Fruit fly (Drosophila melanogaster) whole organism, prepupa: ENCODE data around the gene aru.

Experiments
- Blimp-1 ChIP-seq: fragments of 200-800 bp; sonication (Bioruptor generic); optimal IDR thresholded peaks from 3 replicates; lab custom pipeline; 2017; ENCODE audit warnings: missing biosample characterization, missing genetic modification characterization, mild to moderate bottlenecking, moderate library complexity, missing genetic modification reagents
- CG10631 ChIP-seq: fragments of 200-800 bp; sonication (Bioruptor generic); optimal IDR thresholded peaks from 2 replicates; lab custom pipeline; 2016; ENCODE audit warnings: missing biosample characterization, missing genetic modification characterization
- CG10669 ChIP-seq: fragments of 200-800 bp; sonication (Bioruptor generic); optimal IDR thresholded peaks from 3 replicates; lab custom pipeline; 2018; ENCODE audit warnings: missing biosample characterization, mild to moderate bottlenecking, missing genetic modification characterization, moderate library complexity
- CG11294 ChIP-seq: fragments of 200-800 bp; sonication (Bioruptor generic); IDR thresholded peaks from 2 replicates; pipeline ENCODE4 v1.3.6; 2022; ENCODE audit warnings: missing biosample characterization, missing genetic modification characterization
- CG11762 ChIP-seq: fragments of 200-800 bp; sonication (Bioruptor generic); optimal IDR thresholded peaks from 3 replicates; lab custom pipeline; 2016; ENCODE audit warnings: missing biosample characterization, missing genetic modification characterization; ENCODE audit not compliant: insufficient read depth
- CG11902 ChIP-seq: fragments of 200-800 bp; sonication (Bioruptor generic); optimal IDR thresholded peaks from 3 replicates; lab custom pipeline; 2016; ENCODE audit warnings: missing biosample characterization, missing genetic modification characterization
- CG1621 ChIP-seq: fragments of 200-800 bp; sonication (Bioruptor generic); optimal IDR thresholded peaks from 3 replicates; lab custom pipeline; 2018; ENCODE audit warnings: missing biosample characterization, mild to moderate bottlenecking, missing genetic modification characterization
- CG16779 ChIP-seq: fragments of 200-800 bp; sonication (Bioruptor generic); optimal IDR thresholded peaks from 3 replicates; lab custom pipeline; 2017; ENCODE audit warnings: missing biosample characterization, mild to moderate bottlenecking, missing genetic modification characterization
- CG31627 ChIP-seq: fragments of 200-800 bp; sonication (Bioruptor generic); optimal IDR thresholded peaks from 3 replicates; lab custom pipeline; 2016; ENCODE audit warnings: missing biosample characterization, missing genetic modification characterization
- CG32006 ChIP-seq: fragments of 200-800 bp; sonication (Bioruptor generic); optimal IDR thresholded peaks from 3 replicates; lab custom pipeline; 2017; ENCODE audit warnings: missing biosample characterization, mild to moderate bottlenecking, missing genetic modification characterization
- CG3919 ChIP-seq: fragments of 200-800 bp; sonication (Bioruptor generic); optimal IDR thresholded peaks from 3 replicates; lab custom pipeline; 2016; ENCODE audit warnings: missing biosample characterization, missing genetic modification characterization
- CG6163 ChIP-seq: fragments of 200-800 bp; sonication (Bioruptor generic); IDR thresholded peaks from 3 replicates; pipeline ENCODE4 v1.3.6; 2022; ENCODE audit warnings: missing biosample characterization, missing genetic modification characterization
- CG6276 ChIP-seq: fragments of 200-800 bp; sonication (Bioruptor generic); optimal IDR thresholded peaks from 2 replicates; lab custom pipeline; 2017; ENCODE audit warnings: missing biosample characterization, mild to moderate bottlenecking, missing genetic modification characterization
- CG6792 ChIP-seq: fragments of 200-800 bp; sonication (Bioruptor generic); optimal IDR thresholded peaks from 3 replicates; lab custom pipeline; 2016; ENCODE audit warnings: missing biosample characterization, missing genetic modification characterization
- CG6808 ChIP-seq: fragments of 200-800 bp; sonication (Bioruptor generic); optimal IDR thresholded peaks from 3 replicates; lab custom pipeline; 2017; ENCODE audit warnings: missing biosample characterization, missing genetic modification characterization, mild to moderate bottlenecking, moderate library complexity, missing genetic modification reagents
- CG6854 ChIP-seq: fragments of 200-800 bp; sonication (Bioruptor generic); optimal IDR thresholded peaks from 2 replicates; lab custom pipeline; 2017; ENCODE audit warnings: missing biosample characterization, mild to moderate bottlenecking, missing genetic modification characterization
- CG7368 ChIP-seq: fragments of 200-800 bp; sonication (Bioruptor generic); optimal IDR thresholded peaks from 3 replicates; lab custom pipeline; 2016; ENCODE audit warnings: missing biosample characterization, missing genetic modification characterization
- CG8119 ChIP-seq: fragments of 200-800 bp; sonication (Bioruptor generic); IDR thresholded peaks from 3 replicates; pipeline ENCODE4 v1.3.6; 2022; ENCODE audit warnings: missing biosample characterization, missing genetic modification characterization
- CG8319 ChIP-seq: fragments of 200-800 bp; sonication (Bioruptor generic); optimal IDR thresholded peaks from 3 replicates; lab custom pipeline; 2016; ENCODE audit warnings: missing biosample characterization, missing genetic modification characterization
- CG8632 ChIP-seq: fragments of 200-800 bp; sonication (Bioruptor generic); optimal IDR thresholded peaks from 3 replicates; lab custom pipeline; 2016; ENCODE audit warnings: missing biosample characterization, missing genetic modification characterization
- Eip75B ChIP-seq: fragments of 200-800 bp; sonication (Bioruptor generic); optimal IDR thresholded peaks from 3 replicates; lab custom pipeline; 2016; ENCODE audit warnings: missing biosample characterization, missing genetic modification characterization
- Eip93F ChIP-seq: fragments of 200-800 bp; sonication (Bioruptor generic); optimal IDR thresholded peaks from 2 replicates; lab custom pipeline; 2016; ENCODE audit warnings: missing biosample characterization, mild to moderate bottlenecking, missing genetic modification characterization
- Ets21C ChIP-seq: fragments of 200-800 bp; sonication (Bioruptor generic); optimal IDR thresholded peaks from 3 replicates; lab custom pipeline; 2016; ENCODE audit warnings: missing biosample characterization, missing genetic modification characterization
- Gug ChIP-seq: fragments of 200-800 bp; sonication (Bioruptor generic); IDR thresholded peaks from 2 replicates; pipeline ENCODE4 v1.3.6; 2022; ENCODE audit warnings: missing biosample characterization, missing genetic modification characterization
- Hr38 ChIP-seq: sonication (Bioruptor generic); optimal IDR thresholded peaks from 2 replicates; lab custom pipeline; 2016; ENCODE audit warnings: missing biosample characterization, missing genetic modification characterization
- Hr39 ChIP-seq: fragments of 200-800 bp; sonication (Bioruptor generic); optimal IDR thresholded peaks from 2 replicates; lab custom pipeline; 2016; ENCODE audit warnings: missing biosample characterization, missing genetic modification characterization
- Hr4 ChIP-seq: fragments of 200-800 bp; sonication (Bioruptor generic); optimal IDR thresholded peaks from 3 replicates; lab custom pipeline; 2016; ENCODE audit warnings: missing biosample characterization, missing genetic modification characterization
- Met ChIP-seq: fragments of 200-800 bp; sonication (Bioruptor generic); optimal IDR thresholded peaks from 3 replicates; lab custom pipeline; 2016; ENCODE audit warnings: missing biosample characterization, missing genetic modification characterization
- OdsH ChIP-seq: fragments of 200-800 bp; sonication (Bioruptor generic); optimal IDR thresholded peaks from 3 replicates; lab custom pipeline; 2016; ENCODE audit warnings: missing biosample characterization, missing genetic modification characterization
- Smox ChIP-seq: fragments of 200-800 bp; sonication (Bioruptor generic); optimal IDR thresholded peaks from 3 replicates; lab custom pipeline; 2016; ENCODE audit warnings: missing biosample characterization, missing genetic modification characterization
- Sox102F ChIP-seq: fragments of 200-800 bp; sonication (Bioruptor generic); optimal IDR thresholded peaks from 2 replicates; lab custom pipeline; 2016; ENCODE audit warnings: missing biosample characterization, mild to moderate bottlenecking, missing genetic modification characterization
- Sox15 ChIP-seq: fragments of 200-800 bp; sonication (Bioruptor generic); optimal IDR thresholded peaks from 3 replicates; lab custom pipeline; 2016; ENCODE audit warnings: missing biosample characterization, missing genetic modification characterization
- achi ChIP-seq: fragments of 200-800 bp; sonication (Bioruptor generic); optimal IDR thresholded peaks from 3 replicates; lab custom pipeline; 2016; ENCODE audit warnings: missing biosample characterization, missing genetic modification characterization
- acj6 ChIP-seq: fragments of 200-800 bp; sonication (Bioruptor generic); optimal IDR thresholded peaks from 3 replicates; lab custom pipeline; 2016; ENCODE audit warnings: missing biosample characterization, missing genetic modification characterization
- cyc ChIP-seq: fragments of 200-800 bp; sonication (Bioruptor generic); optimal IDR thresholded peaks from 3 replicates; lab custom pipeline; 2016; ENCODE audit warnings: missing biosample characterization, missing genetic modification characterization
- dac ChIP-seq: fragments of 200-800 bp; sonication (Bioruptor generic); optimal IDR thresholded peaks from 2 replicates; lab custom pipeline; 2017; ENCODE audit warnings: missing biosample characterization, mild to moderate bottlenecking, missing genetic modification characterization
- dsx ChIP-seq: fragments of 200-800 bp; optimal IDR thresholded peaks from 3 replicates; lab custom pipeline; 2019; ENCODE audit warnings: missing biosample characterization, mild to moderate bottlenecking, missing genetic modification characterization, moderate library complexity; ENCODE audit not compliant: poor library complexity, severe bottlenecking
- eg ChIP-seq: fragments of 200-800 bp; sonication (Bioruptor generic); IDR thresholded peaks from 3 replicates; pipeline ENCODE4 v1.3.6; 2022; ENCODE audit warnings: missing biosample characterization, missing genetic modification characterization
- esn ChIP-seq: fragments of 200-800 bp; sonication (Bioruptor generic); optimal IDR thresholded peaks from 2 replicates; lab custom pipeline; 2016; ENCODE audit warnings: missing biosample characterization, mild to moderate bottlenecking, missing genetic modification characterization, moderate library complexity
- fd59A ChIP-seq: fragments of 200-800 bp; sonication (Bioruptor generic); optimal IDR thresholded peaks from 2 replicates; lab custom pipeline; 2017; ENCODE audit warnings: missing biosample characterization, mild to moderate bottlenecking, missing genetic modification characterization, missing genetic modification reagents
- fkh ChIP-seq: fragments of 200-800 bp; sonication (Bioruptor generic); optimal IDR thresholded peaks from 3 replicates; lab custom pipeline; 2017; ENCODE audit warnings: missing biosample characterization, mild to moderate bottlenecking, missing genetic modification characterization, moderate library complexity
- net ChIP-seq: fragments of 200-800 bp; sonication (Bioruptor generic); optimal IDR thresholded peaks from 3 replicates; lab custom pipeline; 2016; ENCODE audit warnings: missing biosample characterization, missing genetic modification characterization
- pdm3 ChIP-seq: fragments of 200-800 bp; sonication (Bioruptor generic); optimal IDR thresholded peaks from 3 replicates; lab custom pipeline; 2016; ENCODE audit warnings: missing biosample characterization, missing genetic modification characterization
- spab ChIP-seq: fragments of 200-800 bp; sonication (Bioruptor generic); optimal IDR thresholded peaks from 2 replicates; lab custom pipeline; 2017; ENCODE audit warnings: missing biosample characterization, mild to moderate bottlenecking, missing genetic modification characterization, missing genetic modification reagents
- ss ChIP-seq, 2 experiments: fragments of 200-800 bp; sonication (Bioruptor generic); optimal IDR thresholded peaks; 2 replicates in 1 of 2; 3 replicates in 1 of 2; lab custom pipeline; 2017 to 2018; ENCODE audit warnings: mild to moderate bottlenecking in 2 of 2, missing biosample characterization in 2 of 2, missing genetic modification characterization in 2 of 2, moderate library complexity in 1 of 2
- svp ChIP-seq: fragments of 200-800 bp; sonication (Bioruptor generic); peaks from one replicate; lab custom pipeline; 2016; ENCODE audit warnings: missing biosample characterization, missing genetic modification characterization
- vri ChIP-seq: fragments of 200-800 bp; sonication (Bioruptor generic); optimal IDR thresholded peaks from 3 replicates; lab custom pipeline; 2016; ENCODE audit warnings: missing biosample characterization, mild to moderate bottlenecking, missing genetic modification characterization

The aru gene

dm6 chr2L:857897-858517 lies 10.1 kb downstream of the aru start (continued):
- TF ChIP-seq CG3919 (GFP tag; lab: Kevin White, UChicago), result peak; percentile 11
- TF ChIP-seq CG7368 (GFP tag; lab: Kevin White, UChicago), result peak; percentile 14
- TF ChIP-seq CG31627 (GFP tag; lab: Kevin White, UChicago), result peak; percentile 43

- TF ChIP-seq net (GFP tag; lab: Kevin White, UChicago) (peak; percentile 5), svp (GFP tag; lab: Kevin White, UChicago) (peak; percentile 91), Hr38 (GFP tag; lab: Kevin White, UChicago) (no peak), dsx (no peak), CG3919 (GFP tag; lab: Kevin White, UChicago) (peak; percentile 47), CG11294 (GFP tag; lab: Robert Waterston, UW) (no peak), esn (GFP tag; lab: Kevin White, UChicago) (peak; percentile 28), Sox102F (GFP tag; lab: Kevin White, UChicago) (no peak), dac (GFP tag; lab: Kevin White, UChicago) (no peak), CG11902 (GFP tag; lab: Kevin White, UChicago) (peak; percentile 47), Blimp-1 (no peak), Sox15 (GFP tag; lab: Kevin White, UChicago) (peak; percentile 17), pdm3 (GFP tag; lab: Kevin White, UChicago) (peak; percentile 54), acj6 (GFP tag; lab: Kevin White, UChicago) (peak; percentile 29), CG6276 (GFP tag; lab: Kevin White, UChicago) (peak; percentile 24), vri (GFP tag; lab: Kevin White, UChicago) (no peak), Gug (GFP tag; lab: Robert Waterston, UW) (peak; percentile 29; the same call in 1 of the 2 replicates), eg (GFP tag; lab: Robert Waterston, UW) (peak; percentile 74), CG1621 (peak; percentile 12), CG8632 (peak; percentile 37), CG32006 (GFP tag; lab: Kevin White, UChicago) (peak; percentile 36), fkh (GFP tag; lab: Kevin White, UChicago) (peak; percentile 20), OdsH (GFP tag; lab: Kevin White, UChicago) (peak; percentile 17), Hr39 (GFP tag; lab: Kevin White, UChicago) (peak; percentile 40), CG6163 (GFP tag; lab: Robert Waterston, UW) (peak; percentile 73), CG6792 (GFP tag; lab: Kevin White, UChicago) (peak; percentile 24), Smox (GFP tag; lab: Kevin White, UChicago) (no peak), achi (GFP tag; lab: Kevin White, UChicago) (peak; percentile 37), Ets21C (no peak), cyc (GFP tag; lab: Kevin White, UChicago) (peak; percentile 16), Met (GFP tag; lab: Kevin White, UChicago) (peak; percentile 19), CG11762 (GFP tag; lab: Kevin White, UChicago) (no peak), CG8319 (GFP tag; lab: Kevin White, UChicago) (peak; percentile 4), ss (GFP tag; optimal IDR thresholded peaks at IDR 0.05; lab: Kevin White, UChicago) (no peak), fd59A (no peak), spab (no peak), Hr4 (GFP tag; lab: Kevin White, UChicago) (peak; percentile 28), CG6854 (no peak), Eip75B (GFP tag; lab: Kevin White, UChicago) (peak; percentile 26), CG16779 (tag; lab: Kevin White, UChicago) (no peak), CG8119 (GFP tag; lab: Robert Waterston, UW) (peak; percentile 37; the same call in 1 of the 3 replicates), CG10669 (no peak), CG10631 (GFP tag; lab: Kevin White, UChicago) (peak; percentile 23), CG7368 (GFP tag; lab: Kevin White, UChicago) (peak; percentile 41), CG6808 (no peak), Eip93F (GFP tag; lab: Kevin White, UChicago) (no peak)
These were observed 11.3 kb downstream of the aru start for dm6 chr2L:856690-857488.
